Fruit fly (Drosophila melanogaster): ENCODE measurements around the gene Sfp24Bc.

Gene Sfp24Bc

dm6 chr2L:3712949-3713416 is 42.6 kb upstream of the Sfp24Bc start, which contains the start of the genes CG31955 and CG2818 (continued):
- TF ChIP-seq sqz (GFP tag; optimal IDR thresholded peaks at IDR 0.05) (no peak), hbn (GFP tag; IDR thresholded peaks at IDR 0.05; ENCODE audit: partially characterized antibody) (peak; percentile 59), ERR (GFP tag; optimal IDR thresholded peaks at IDR 0.05) (peak; percentile 9), HmgZ (tag; optimal IDR thresholded peaks at IDR 0.05) (peak; percentile 30), CG2875 (GFP tag; optimal IDR thresholded peaks at IDR 0.05) (no peak), abd-A (tag; optimal IDR thresholded peaks at IDR 0.05) (no peak), oc (tag; optimal IDR thresholded peaks at IDR 0.05) (no peak)

dm6 chr2L:3711665-3712064 is 41.3 kb upstream of the Sfp24Bc start, which contains the start of gene cutlet:
TSS of gene cutlet (minus strand) at chr2L:3711748.
- TF ChIP-seq tgo (GFP tag; IDR thresholded peaks at IDR 0.05) (no peak), D (optimal IDR thresholded peaks at IDR 0.05) (no peak), D (GFP tag; optimal IDR thresholded peaks at IDR 0.05) (no peak), tin (GFP tag; optimal IDR thresholded peaks at IDR 0.05) (no peak), CG16779 (GFP tag; IDR thresholded peaks at IDR 0.05) (no peak), CG43689 (GFP tag; IDR thresholded peaks at IDR 0.05) (no peak), p53 (GFP tag; optimal IDR thresholded peaks at IDR 0.05) (no peak), CG31388 (GFP tag; optimal IDR thresholded peaks at IDR 0.05) (no peak), eyg (GFP tag; optimal IDR thresholded peaks at IDR 0.05) (no peak), CG10565 (GFP tag; optimal IDR thresholded peaks at IDR 0.05) (no peak), MBD-R2 (GFP tag; IDR thresholded peaks at IDR 0.05) (peak; percentile 92), Atf6 (GFP tag; IDR thresholded peaks at IDR 0.05) (no peak), phol (tag; optimal IDR thresholded peaks at IDR 0.05) (peak; percentile 99), sug (tag; optimal IDR thresholded peaks at IDR 0.05) (peak; percentile 25), CoRest (tag; optimal IDR thresholded peaks at IDR 0.05) (peak; percentile 31), CG3838 (GFP tag; optimal IDR thresholded peaks at IDR 0.05) (no peak), CG2116 (GFP tag; optimal IDR thresholded peaks at IDR 0.05) (peak; percentile 3), fd96Cb (tag; optimal IDR thresholded peaks at IDR 0.05) (no peak), Ets97D (GFP tag; optimal IDR thresholded peaks at IDR 0.05) (peak; percentile 7), Nf-YB (GFP tag; optimal IDR thresholded peaks at IDR 0.05) (no peak), CG1603 (tag; optimal IDR thresholded peaks at IDR 0.05) (peak; percentile 28), sd (tag; optimal IDR thresholded peaks at IDR 0.05) (peak; percentile 74), Blimp-1 (GFP tag; optimal IDR thresholded peaks at IDR 0.05) (no peak), CG15514 (GFP tag; optimal IDR thresholded peaks at IDR 0.05) (peak; percentile 33), CG7786 (GFP tag; optimal IDR thresholded peaks at IDR 0.05) (no peak), vvl (GFP tag; IDR thresholded peaks at IDR 0.05) (0 out of 2 replicates have a peak, but pooled peaks have one; percentile 23), CG10147 (GFP tag; optimal IDR thresholded peaks at IDR 0.05) (no peak), crol (GFP tag; IDR thresholded peaks at IDR 0.05) (no peak), CG16813 (GFP tag; IDR thresholded peaks at IDR 0.05; ENCODE audit: partially characterized antibody) (no peak), Meics (GFP tag; optimal IDR thresholded peaks at IDR 0.05) (peak; percentile 40), Lhr (GFP tag; optimal IDR thresholded peaks at IDR 0.05) (peak; percentile 5), Camta (GFP tag; optimal IDR thresholded peaks at IDR 0.05) (no peak), CG12659 (GFP tag; optimal IDR thresholded peaks at IDR 0.05) (peak; percentile 34), mirr (GFP tag; optimal IDR thresholded peaks at IDR 0.05) (no peak), otp (GFP tag; IDR thresholded peaks at IDR 0.05) (no peak), pan (optimal IDR thresholded peaks at IDR 0.05) (no peak), pan (GFP tag; optimal IDR thresholded peaks at IDR 0.05 in 1 of 2, IDR thresholded peaks at IDR 0.05 in 1 of 2) (no peak), nom (GFP tag; optimal IDR thresholded peaks at IDR 0.05) (no peak), Sox100B (GFP tag; optimal IDR thresholded peaks at IDR 0.05) (peak; percentile 44), CG3065 (GFP tag; optimal IDR thresholded peaks at IDR 0.05) (no peak), knrl (GFP tag; IDR thresholded peaks at IDR 0.05; ENCODE audit: partially characterized antibody) (no peak), nmo (GFP tag; optimal IDR thresholded peaks at IDR 0.05) (peak; percentile 24)
